Fruit fly (Drosophila melanogaster) whole organism, embryonic: ENCODE measurements around the gene mRpL35.

Source experiments
- BEAF-32 ChIP-seq: fragments of 200-800 bp; sonication (Bioruptor generic); optimal IDR thresholded peaks from 3 replicates; lab custom pipeline; 2017; ENCODE audit warnings: missing biosample characterization, missing genetic modification characterization, mild to moderate bottlenecking, moderate library complexity, missing genetic modification reagents
- Blimp-1 ChIP-seq: fragments of 200-800 bp; sonication (Bioruptor generic); optimal IDR thresholded peaks from 3 replicates; lab custom pipeline; 2018; ENCODE audit warnings: missing biosample characterization, missing genetic modification characterization, mild to moderate bottlenecking, moderate library complexity, missing genetic modification reagents
- CG10543 ChIP-seq: fragments of 200-800 bp; sonication (Bioruptor generic); optimal IDR thresholded peaks from 3 replicates; lab custom pipeline; 2017; ENCODE audit warnings: missing biosample characterization, mild to moderate bottlenecking, missing genetic modification characterization, moderate library complexity
- CG11093 ChIP-seq: fragments of 200-800 bp; sonication (Bioruptor generic); IDR thresholded peaks from 3 replicates; pipeline ENCODE4 v1.3.6; 2022; ENCODE audit warnings: missing biosample characterization, missing genetic modification characterization
- CG1233 ChIP-seq: fragments of 200-800 bp; sonication (Bioruptor generic); optimal IDR thresholded peaks from 4 replicates; lab custom pipeline; 2018; ENCODE audit warnings: missing biosample characterization, mild to moderate bottlenecking, missing genetic modification characterization
- CG14667 ChIP-seq: fragments of 200-800 bp; sonication (Bioruptor generic); IDR thresholded peaks from 2 replicates; pipeline ENCODE4 v1.3.6; 2022; ENCODE audit warnings: missing biosample characterization, missing genetic modification characterization
- CG16815 ChIP-seq: fragments of 200-800 bp; sonication (Bioruptor generic); optimal IDR thresholded peaks from 3 replicates; lab custom pipeline; 2017; ENCODE audit warnings: missing biosample characterization, mild to moderate bottlenecking, missing genetic modification characterization
- CG17568 ChIP-seq: fragments of 200-800 bp; sonication (Bioruptor generic); optimal IDR thresholded peaks from 2 replicates; lab custom pipeline; 2018; ENCODE audit warnings: missing biosample characterization, mild to moderate bottlenecking, missing genetic modification characterization, moderate library complexity
- CG18764 ChIP-seq: fragments of 200-800 bp; sonication (Bioruptor generic); optimal IDR thresholded peaks from 3 replicates; lab custom pipeline; 2016; ENCODE audit warnings: missing biosample characterization, missing genetic modification characterization
- CG2116 ChIP-seq: fragments of 200-800 bp; sonication (Bioruptor generic); optimal IDR thresholded peaks from 3 replicates; lab custom pipeline; 2018; ENCODE audit warnings: missing biosample characterization, mild to moderate bottlenecking, missing genetic modification characterization
- CG2129 ChIP-seq: fragments of 200-800 bp; sonication (Bioruptor generic); IDR thresholded peaks from 2 replicates; pipeline ENCODE4 v1.3.6; 2022; ENCODE audit warnings: missing biosample characterization, missing genetic modification characterization; ENCODE audit not compliant: partially characterized antibody
- CG2889 ChIP-seq: fragments of 200-800 bp; sonication (Bioruptor generic); IDR thresholded peaks from 3 replicates; pipeline ENCODE4 v1.3.6; 2022; ENCODE audit warnings: missing biosample characterization, missing genetic modification characterization
- CG33213 ChIP-seq: fragments of 200-800 bp; sonication (Bioruptor generic); optimal IDR thresholded peaks from 3 replicates; lab custom pipeline; 2016; ENCODE audit warnings: missing biosample characterization, missing genetic modification characterization
- CG33557 ChIP-seq: fragments of 200-800 bp; sonication (Bioruptor generic); optimal IDR thresholded peaks from 2 replicates; lab custom pipeline; 2019; ENCODE audit warnings: missing biosample characterization, mild to moderate bottlenecking, missing genetic modification characterization, moderate library complexity
- CG4328 ChIP-seq: fragments of 200-800 bp; sonication (Bioruptor generic); optimal IDR thresholded peaks from 3 replicates; lab custom pipeline; 2017; ENCODE audit warnings: missing biosample characterization, missing genetic modification reagents, missing genetic modification characterization
- CG4424 ChIP-seq: fragments of 200-800 bp; sonication (Bioruptor generic); optimal IDR thresholded peaks from 3 replicates; lab custom pipeline; 2016; ENCODE audit warnings: missing biosample characterization, missing genetic modification characterization
- CG4854 ChIP-seq: fragments of 200-800 bp; sonication (Bioruptor generic); optimal IDR thresholded peaks from 2 replicates; lab custom pipeline; 2016; ENCODE audit warnings: missing biosample characterization, missing genetic modification characterization, inconsistent platforms
- CG6683 ChIP-seq: fragments of 200-800 bp; sonication (Bioruptor generic); optimal IDR thresholded peaks from 2 replicates; lab custom pipeline; 2017; ENCODE audit warnings: missing biosample characterization, mild to moderate bottlenecking, missing genetic modification characterization, missing genetic modification reagents
- CG6813 ChIP-seq: fragments of 200-800 bp; sonication (Bioruptor generic); optimal IDR thresholded peaks from 2 replicates; lab custom pipeline; 2017; ENCODE audit warnings: missing biosample characterization, missing genetic modification characterization, mild to moderate bottlenecking, moderate library complexity, missing genetic modification reagents
- CG7963 ChIP-seq: fragments of 200-800 bp; sonication (Bioruptor generic); IDR thresholded peaks from 3 replicates; pipeline ENCODE4 v1.3.6; 2022; ENCODE audit warnings: missing biosample characterization, missing genetic modification characterization; ENCODE audit not compliant: partially characterized antibody
- CG8290 ChIP-seq, 3 experiments: fragments of 200-800 bp; sonication (Bioruptor generic); optimal IDR thresholded peaks; 2 replicates each; lab custom pipeline; 2016 to 2019; ENCODE audit warnings: missing biosample characterization in 3 of 3, missing genetic modification characterization in 3 of 3, mild to moderate bottlenecking in 2 of 3, moderate library complexity in 1 of 3
- CG8359 ChIP-seq: fragments of 200-800 bp; sonication (Bioruptor generic); optimal IDR thresholded peaks from 2 replicates; lab custom pipeline; 2017; ENCODE audit warnings: missing biosample characterization, mild to moderate bottlenecking, missing genetic modification characterization, borderline replicate concordance
- CG8388 ChIP-seq: fragments of 200-800 bp; sonication (Bioruptor generic); optimal IDR thresholded peaks from 2 replicates; lab custom pipeline; 2019; ENCODE audit warnings: missing biosample characterization, mild to moderate bottlenecking, missing genetic modification characterization, moderate library complexity
- CG8924 ChIP-seq: fragments of 200-800 bp; optimal IDR thresholded peaks from 3 replicates; lab custom pipeline; 2019; ENCODE audit warnings: missing biosample characterization, mild to moderate bottlenecking, missing genetic modification characterization, moderate library complexity
- CG8944 ChIP-seq: fragments of 200-800 bp; sonication (Bioruptor generic); optimal IDR thresholded peaks from 3 replicates; lab custom pipeline; 2016; ENCODE audit warnings: missing biosample characterization, missing genetic modification characterization
- CTCF ChIP-seq: fragments of 200-800 bp; sonication (Bioruptor generic); optimal IDR thresholded peaks from 2 replicates; lab custom pipeline; 2017; ENCODE audit warnings: missing biosample characterization, mild to moderate bottlenecking, missing genetic modification characterization, moderate library complexity
- Deaf1 ChIP-seq: fragments of 200-800 bp; optimal IDR thresholded peaks from 3 replicates; lab custom pipeline; 2019; ENCODE audit warnings: missing biosample characterization, mild to moderate bottlenecking, missing genetic modification characterization, moderate library complexity
- Fer1 ChIP-seq: fragments of 200-800 bp; sonication (Bioruptor generic); optimal IDR thresholded peaks from 2 replicates; lab custom pipeline; 2017; ENCODE audit warnings: missing biosample characterization, mild to moderate bottlenecking, missing genetic modification characterization
- Hey ChIP-seq: fragments of 200-800 bp; sonication (Bioruptor generic); optimal IDR thresholded peaks from 3 replicates; lab custom pipeline; 2018; ENCODE audit warnings: missing biosample characterization, mild to moderate bottlenecking, missing genetic modification characterization
- Hr39 ChIP-seq: fragments of >200 bp; optimal IDR thresholded peaks from 2 replicates; lab custom pipeline; 2017
- Hr51 ChIP-seq, 2 experiments: fragments of 200-800 bp; sonication (Bioruptor generic); optimal IDR thresholded peaks; 2 replicates in 1 of 2; 3 replicates in 1 of 2; lab custom pipeline; 2016 to 2018; ENCODE audit warnings: missing biosample characterization in 2 of 2, missing genetic modification characterization in 2 of 2, mild to moderate bottlenecking in 1 of 2, moderate library complexity in 1 of 2
- Jarid2 ChIP-seq: fragments of 200-800 bp; sonication (Bioruptor generic); optimal IDR thresholded peaks from 3 replicates; lab custom pipeline; 2017; ENCODE audit warnings: mild to moderate bottlenecking, missing biosample characterization, missing genetic modification reagents, missing genetic modification characterization
- Med ChIP-seq: fragments of 200-800 bp; sonication (Bioruptor generic); peaks from one replicate; lab custom pipeline; 2016; ENCODE audit warnings: missing biosample characterization, missing genetic modification characterization, mild to moderate bottlenecking, inconsistent platforms, moderate library complexity
- NK7.1 ChIP-seq: fragments of 200-800 bp; sonication (Bioruptor generic); optimal IDR thresholded peaks from 3 replicates; lab custom pipeline; 2016; ENCODE audit warnings: missing biosample characterization, missing genetic modification characterization
- Xbp1 ChIP-seq: fragments of 200-800 bp; sonication (Bioruptor generic); optimal IDR thresholded peaks from 3 replicates; lab custom pipeline; 2016; ENCODE audit warnings: missing biosample characterization, mild to moderate bottlenecking, missing genetic modification characterization
- aop ChIP-seq: fragments of 200-800 bp; sonication (Bioruptor generic); IDR thresholded peaks from 2 replicates; pipeline ENCODE4 v1.3.6; 2022; ENCODE audit warnings: missing biosample characterization, missing genetic modification characterization
- bcd ChIP-seq: fragments of 200-800 bp; sonication (Bioruptor generic); optimal IDR thresholded peaks from 2 replicates; lab custom pipeline; 2017; ENCODE audit warnings: missing biosample characterization, mild to moderate bottlenecking, missing genetic modification characterization
- gcm2 ChIP-seq: fragments of 200-800 bp; sonication (Bioruptor generic); optimal IDR thresholded peaks from 2 replicates; lab custom pipeline; 2016; ENCODE audit warnings: missing biosample characterization, missing genetic modification characterization
- kay ChIP-seq: fragments of 200-800 bp; sonication (Bioruptor generic); optimal IDR thresholded peaks from 2 replicates; lab custom pipeline; 2016; ENCODE audit warnings: missing biosample characterization, missing genetic modification characterization
- prd ChIP-seq, 3 experiments: fragments of >200 bp in 2 of 3; fragments of 200-800 bp in 1 of 3; sonication (Bioruptor generic) in 1 of 3; optimal IDR thresholded peaks in 2 of 3; IDR thresholded peaks in 1 of 3; 2 replicates in 2 of 3; 3 replicates in 1 of 3; pipeline versions ENCODE4 v1.3.6 to Lab custom; 2017 to 2022; ENCODE audit warnings: missing biosample characterization in 1 of 3, missing genetic modification characterization in 1 of 3
- ranshi ChIP-seq: fragments of 200-800 bp; sonication (Bioruptor generic); IDR thresholded peaks from 2 replicates; pipeline ENCODE4 v1.3.6; 2022; ENCODE audit warnings: missing biosample characterization, missing genetic modification characterization
- rib ChIP-seq: fragments of 200-800 bp; sonication (Bioruptor generic); IDR thresholded peaks from 2 replicates; pipeline ENCODE4 v1.3.6; 2022; ENCODE audit warnings: missing biosample characterization, missing genetic modification characterization
- slp2 ChIP-seq: fragments of 200-800 bp; sonication (Bioruptor generic); optimal IDR thresholded peaks from 2 replicates; lab custom pipeline; 2016; ENCODE audit warnings: missing biosample characterization, missing genetic modification characterization
- tap ChIP-seq: fragments of 200-800 bp; optimal IDR thresholded peaks from 3 replicates; lab custom pipeline; 2019; ENCODE audit warnings: missing biosample characterization, mild to moderate bottlenecking, missing genetic modification characterization, moderate library complexity
- unpg ChIP-seq: fragments of 200-800 bp; sonication (Bioruptor generic); optimal IDR thresholded peaks from 3 replicates; lab custom pipeline; 2018; ENCODE audit warnings: missing biosample characterization, mild to moderate bottlenecking, missing genetic modification characterization, moderate library complexity
- vfl ChIP-seq: fragments of 200-800 bp; sonication (Bioruptor generic); optimal IDR thresholded peaks from 2 replicates; lab custom pipeline; 2016; ENCODE audit warnings: missing biosample characterization, missing genetic modification characterization
- yki ChIP-seq: fragments of >200 bp; optimal IDR thresholded peaks from 3 replicates; lab custom pipeline; 2018

mRpL35 gene

DNA sequence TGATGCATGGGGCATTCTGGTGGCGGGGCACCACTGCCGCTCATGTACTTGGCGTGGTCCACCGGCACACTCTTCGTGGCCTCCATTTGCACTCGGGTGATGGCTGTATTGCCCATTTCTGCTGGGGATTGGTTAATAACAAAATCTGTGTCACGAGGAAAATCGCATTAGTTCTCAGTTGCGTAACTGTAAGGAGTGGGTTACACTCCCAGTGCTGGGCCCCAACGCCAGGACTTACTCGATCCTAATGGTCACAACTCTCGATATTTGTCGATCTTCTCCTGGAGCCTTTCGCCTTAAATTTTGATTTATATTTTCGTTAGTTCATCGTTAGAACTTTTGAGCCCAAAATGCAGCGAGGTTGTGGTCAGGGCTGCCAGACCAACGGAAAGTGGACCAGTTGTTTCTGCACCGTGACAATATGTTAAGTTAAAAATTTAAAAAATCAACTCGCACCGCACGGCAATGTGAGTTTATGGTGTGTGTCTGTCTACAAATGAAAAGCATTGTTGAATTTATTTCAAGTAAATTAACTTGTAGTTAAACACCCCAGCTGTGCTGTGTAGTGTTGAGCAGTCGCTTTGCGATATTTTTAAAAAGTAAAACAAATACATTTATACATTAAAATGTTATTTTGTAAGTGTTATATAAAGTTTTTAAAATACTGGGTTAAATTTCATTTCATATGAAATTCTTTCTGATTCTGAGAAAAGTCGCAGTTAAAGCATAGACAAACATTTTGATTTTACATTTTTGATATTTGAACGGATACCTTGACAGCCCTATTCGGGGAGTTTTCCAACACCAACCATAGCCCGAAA, 3.8 kb downstream of the mRpL35 start, which contains the start of the genes Cchl and ND-42 (continued):
- TF ChIP-seq CG33213 (GFP tag; lab: Kevin White, UChicago), result peak; percentile 49
- TF ChIP-seq bcd, result peak; percentile 83
- TF ChIP-seq gcm2 (GFP tag; lab: Kevin White, UChicago), result peak; percentile 26
- peak; percentile 40 for TF ChIP-seq NK7.1 (GFP tag; lab: Kevin White, UChicago)
- peak; percentile 81 for TF ChIP-seq CG4328 (GFP tag; lab: Kevin White, UChicago)
- no peak; the same call in 1 of the 2 replicates for TF ChIP-seq aop (GFP tag; lab: Robert Waterston, UW)
- TF ChIP-seq CG10543, result peak; percentile 88
- TF ChIP-seq CG8290 (GFP tag; optimal IDR thresholded peaks at IDR 0.05; lab: Kevin White, UChicago), result peak; percentile 93
- TF ChIP-seq CG8290 (tag; optimal IDR thresholded peaks at IDR 0.05; lab: Kevin White, UChicago), result peak; percentile 68 to 94
- TF ChIP-seq kay (GFP tag; lab: Kevin White, UChicago), result peak; percentile 59
- TF ChIP-seq CG8924 (tag; lab: Kevin White, UChicago), result peak; percentile 81
- TF ChIP-seq CG14667 (GFP tag; lab: Robert Waterston, UW), result peak; percentile 53
- TF ChIP-seq CG16815 (GFP tag; lab: Kevin White, UChicago), result peak; percentile 81
- peak; percentile 49 for TF ChIP-seq Deaf1
- peak; percentile 80 for TF ChIP-seq CG33557 (GFP tag; lab: Kevin White, UChicago)
- TF ChIP-seq CG6683, result peak; percentile 48
- TF ChIP-seq yki (lab: Kevin White, UChicago), result no peak
- peak; percentile 74 for TF ChIP-seq Fer1
- TF ChIP-seq Blimp-1 (GFP tag; lab: Kevin White, UChicago), result no peak
- TF ChIP-seq ranshi (GFP tag; lab: Robert Waterston, UW), result peak; percentile 72; the same call in 1 of the 2 replicates
- peak; percentile 76 for TF ChIP-seq vfl (GFP tag; lab: Kevin White, UChicago)
- TF ChIP-seq CG8944 (GFP tag; lab: Kevin White, UChicago), result peak; percentile 62
- no peak for TF ChIP-seq CG7963 (GFP tag; lab: Robert Waterston, UW)
- TF ChIP-seq prd (optimal IDR thresholded peaks at IDR 0.05; lab: Kevin White, UChicago), result no peak
- TF ChIP-seq prd (GFP tag; IDR thresholded peaks at IDR 0.05; lab: Robert Waterston, UW), result peak; percentile 81
- TF ChIP-seq Hr39 (lab: Kevin White, UChicago), result no peak
- peak; percentile 54 for TF ChIP-seq CG6813
- TF ChIP-seq Med (GFP tag; lab: Kevin White, UChicago), result peak; percentile 97
- TF ChIP-seq Xbp1 (GFP tag; lab: Kevin White, UChicago), result peak; percentile 85
- no peak for TF ChIP-seq Hey (tag; lab: Kevin White, UChicago)
- no peak for TF ChIP-seq CG2889 (GFP tag; lab: Robert Waterston, UW)
- peak; percentile 54 for TF ChIP-seq CG4854 (GFP tag; lab: Kevin White, UChicago)
- TF ChIP-seq CG2129 (GFP tag; lab: Robert Waterston, UW), result peak; percentile 55
- peak; percentile 84 for TF ChIP-seq CG4424 (GFP tag; lab: Kevin White, UChicago)
- TF ChIP-seq CG11093, result peak; percentile 8; the same call in 1 of the 3 replicates
- TF ChIP-seq Jarid2 (GFP tag; lab: Kevin White, UChicago), result no peak
- peak; percentile 41 for TF ChIP-seq slp2 (GFP tag; lab: Kevin White, UChicago)
- TF ChIP-seq CTCF (GFP tag; lab: Kevin White, UChicago), result peak; percentile 48
- peak; percentile 81 for TF ChIP-seq CG2116 (GFP tag; lab: Kevin White, UChicago)
- peak; percentile 79 for TF ChIP-seq unpg (GFP tag; lab: Kevin White, UChicago)
- no peak for TF ChIP-seq tap (tag; lab: Kevin White, UChicago)
- peak; percentile 42; the same call in 1 of the 2 replicates for TF ChIP-seq rib (GFP tag; lab: Robert Waterston, UW)
- TF ChIP-seq Hr51 (GFP tag; optimal IDR thresholded peaks at IDR 0.05; lab: Kevin White, UChicago), result peak; percentile 67 to 82
- peak; percentile 76 for TF ChIP-seq CG8388
- peak; percentile 80 for TF ChIP-seq BEAF-32
- TF ChIP-seq CG1233, result peak; percentile 74
- TF ChIP-seq CG8359 (GFP tag; lab: Kevin White, UChicago), result peak; percentile 16
- peak; percentile 80 for TF ChIP-seq CG18764 (GFP tag; lab: Kevin White, UChicago)
- TF ChIP-seq CG17568 (GFP tag; lab: Kevin White, UChicago), result no peak
